Worm (Caenorhabditis elegans) whole organism, L1 larva: ENCODE measurements around the gene bigr-1.

Experiments used
- nhr-237 ChIP-seq: fragments of 150-350 bp; optimal IDR thresholded peaks from 2 replicates; lab custom pipeline; 2014; ENCODE audit warnings: missing biosample characterization, missing genetic modification characterization
- unc-62 ChIP-seq: fragments of 150-350 bp; optimal IDR thresholded peaks from 2 replicates; lab custom pipeline; 2014; ENCODE audit warnings: missing biosample characterization, missing genetic modification reagents, missing genetic modification characterization

DNA sequence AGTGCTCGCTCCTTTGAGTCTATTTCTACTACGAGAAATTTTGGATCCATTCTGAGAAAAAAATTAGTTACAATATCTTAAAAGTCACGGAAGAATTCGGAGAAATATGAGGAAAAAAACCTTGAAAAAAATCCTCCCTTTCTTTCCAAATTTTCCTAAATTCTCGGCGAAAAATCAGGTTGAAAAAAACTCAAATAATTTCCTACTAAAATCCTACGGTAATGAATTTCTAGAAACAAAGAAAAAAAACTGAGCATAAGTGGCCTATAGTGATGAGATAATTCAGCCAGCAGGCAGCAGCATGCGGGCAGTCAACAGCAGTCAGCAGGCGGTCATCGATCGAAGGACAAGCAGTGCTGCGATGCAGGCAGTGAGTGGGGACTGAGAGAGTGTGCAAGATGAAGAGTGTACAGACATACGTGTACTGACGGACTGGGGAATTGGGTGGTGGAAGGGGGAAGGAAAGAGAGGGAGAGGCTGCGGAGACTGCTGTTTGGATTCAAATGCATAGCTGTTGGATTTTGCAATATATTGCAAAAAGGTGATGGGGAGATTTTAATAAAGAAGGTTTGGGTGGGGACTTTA lies 3.4 kb downstream of the bigr-1 start, which contains the start of gene lir-3:
- TF ChIP-seq unc-62: no peak
- TF ChIP-seq nhr-237 (tag; lab: Kevin White, UChicago): no peak
